Worm (Caenorhabditis elegans): Measurements from ENCODE around the gene F36D3.1.

- TF ChIP-seq sup-37 (GFP tag; optimal IDR thresholded peaks at IDR 0.05): no peak
- TF ChIP-seq pqm-1 (tag; optimal IDR thresholded peaks at IDR 0.05): no peak
- TF ChIP-seq alr-1 (tag; optimal IDR thresholded peaks at IDR 0.05; ENCODE audit: borderline replicate concordance): no peak
- no peak for TF ChIP-seq nhr-28 (tag; optimal IDR thresholded peaks at IDR 0.05)
- TF ChIP-seq pag-3 (tag; optimal IDR thresholded peaks at IDR 0.05; ENCODE audit: borderline replicate concordance, insufficient read depth): no peak
- no peak for TF ChIP-seq unc-130 (tag; optimal IDR thresholded peaks at IDR 0.05)
- no peak for TF ChIP-seq mef-2 (tag; optimal IDR thresholded peaks at IDR 0.05)
- no peak for TF ChIP-seq lin-13 (GFP tag; optimal IDR thresholded peaks at IDR 0.05)
- no peak for TF ChIP-seq mdl-1 (tag; optimal IDR thresholded peaks at IDR 0.05)
- TF ChIP-seq lin-39 (tag; optimal IDR thresholded peaks at IDR 0.05): no peak
- TF ChIP-seq ama-1 (optimal IDR thresholded peaks at IDR 0.05): no peak
- TF ChIP-seq lin-35 (GFP tag; optimal IDR thresholded peaks at IDR 0.05): no peak
- no peak for TF ChIP-seq blmp-1 (tag; optimal IDR thresholded peaks at IDR 0.05)
- no peak for TF ChIP-seq lsy-2 (tag; optimal IDR thresholded peaks at IDR 0.05)
Observed at ce11 chrV:16488172-16488571, 11.0 kb upstream of the F36D3.1 start, which contains the start of gene sqst-4.
